Fruit fly (Drosophila melanogaster): Measurements from ENCODE around the gene CCT7.

The CCT7 gene

dm6 chr3R:8801126-8801762 is at the start of gene CCT7, which contains the start of the genes Pif1A and Pif1B:
Gene CCT7, plus strand, starts transcription at chr3R:8801564.
Gene Pif1A, minus strand, starts transcription at chr3R:8801176.
Gene Pif1B, minus strand, starts transcription at chr3R:8801176.
- TF ChIP-seq OdsH (GFP tag; optimal IDR thresholded peaks at IDR 0.05) (peak; percentile 3), Eip78C (GFP tag) (peak; percentile 77), acj6 (GFP tag; optimal IDR thresholded peaks at IDR 0.05) (peak; percentile 15), dsx (GFP tag; optimal IDR thresholded peaks at IDR 0.05; ENCODE audit: poor library complexity, severe bottlenecking) (peak; percentile 64), CG6808 (GFP tag; optimal IDR thresholded peaks at IDR 0.05) (no peak), CG32006 (GFP tag; optimal IDR thresholded peaks at IDR 0.05) (no peak), vri (GFP tag; optimal IDR thresholded peaks at IDR 0.05) (no peak), topi (GFP tag; optimal IDR thresholded peaks at IDR 0.05) (peak; percentile 28), Ets21C (GFP tag; optimal IDR thresholded peaks at IDR 0.05) (peak; percentile 1), CG31627 (GFP tag; optimal IDR thresholded peaks at IDR 0.05) (peak; percentile 13), Sox14 (GFP tag; optimal IDR thresholded peaks at IDR 0.05) (peak; percentile 31), fkh (GFP tag; optimal IDR thresholded peaks at IDR 0.05) (peak; percentile 21), lz (GFP tag; optimal IDR thresholded peaks at IDR 0.05) (peak; percentile 1), svp (GFP tag) (peak; percentile 61), esn (GFP tag; optimal IDR thresholded peaks at IDR 0.05) (peak; percentile 45), CG11762 (GFP tag; optimal IDR thresholded peaks at IDR 0.05; ENCODE audit: insufficient read depth) (no peak)

- TF ChIP-seq net (GFP tag; optimal IDR thresholded peaks at IDR 0.05) (no peak), OdsH (GFP tag; optimal IDR thresholded peaks at IDR 0.05) (no peak), dsx (GFP tag; optimal IDR thresholded peaks at IDR 0.05; ENCODE audit: poor library complexity, severe bottlenecking) (no peak), CG8119 (GFP tag; IDR thresholded peaks at IDR 0.05) (no peak), cyc (GFP tag; optimal IDR thresholded peaks at IDR 0.05) (no peak), Sox102F (GFP tag; optimal IDR thresholded peaks at IDR 0.05) (no peak), fkh (GFP tag; optimal IDR thresholded peaks at IDR 0.05) (no peak), Eip75B (GFP tag; optimal IDR thresholded peaks at IDR 0.05) (no peak), Hr38 (GFP tag; optimal IDR thresholded peaks at IDR 0.05) (no peak), esn (GFP tag; optimal IDR thresholded peaks at IDR 0.05) (no peak), Met (GFP tag; optimal IDR thresholded peaks at IDR 0.05) (no peak), CG31627 (GFP tag; optimal IDR thresholded peaks at IDR 0.05) (no peak), Sox15 (GFP tag; optimal IDR thresholded peaks at IDR 0.05) (no peak), CG6854 (GFP tag; optimal IDR thresholded peaks at IDR 0.05) (no peak)
These were observed 33.4 kb upstream of the CCT7 start, which contains the start of the genes CG34135 and CG11768 for dm6 chr3R:8767998-8768397. Gene CG34135, minus strand, starts transcription at chr3R:8768191. Gene CG11768, minus strand, starts transcription at chr3R:8768200.

- TF ChIP-seq CG6808 (GFP tag; optimal IDR thresholded peaks at IDR 0.05) (no peak), achi (GFP tag; optimal IDR thresholded peaks at IDR 0.05) (no peak), CG9139 (GFP tag; optimal IDR thresholded peaks at IDR 0.05) (no peak), dac (GFP tag; optimal IDR thresholded peaks at IDR 0.05) (no peak), dsx (GFP tag; optimal IDR thresholded peaks at IDR 0.05; ENCODE audit: poor library complexity, severe bottlenecking) (no peak), CG8632 (GFP tag; optimal IDR thresholded peaks at IDR 0.05) (no peak), Lpt (GFP tag; optimal IDR thresholded peaks at IDR 0.05) (no peak)
These were observed 32.3 kb upstream of the CCT7 start, which contains the start of gene CG8236 for dm6 chr3R:8769094-8769493. Gene CG8236, plus strand, starts transcription at chr3R:8769394.

dm6 chr3R:8772591-8772990 is 28.8 kb upstream of the CCT7 start, which contains the start of gene CG13318:
Gene CG13318, minus strand, starts transcription at chr3R:8772691.
- TF ChIP-seq Eip75B (GFP tag; optimal IDR thresholded peaks at IDR 0.05) (no peak), eg (GFP tag; IDR thresholded peaks at IDR 0.05) (no peak), CG8319 (GFP tag; optimal IDR thresholded peaks at IDR 0.05) (no peak), net (GFP tag; optimal IDR thresholded peaks at IDR 0.05) (no peak), CG1621 (tag; optimal IDR thresholded peaks at IDR 0.05) (no peak), CG10631 (GFP tag; optimal IDR thresholded peaks at IDR 0.05) (no peak), CG6163 (GFP tag; IDR thresholded peaks at IDR 0.05) (no peak), CG8119 (GFP tag; IDR thresholded peaks at IDR 0.05) (no peak), Eip78C (GFP tag) (no peak)
